Worm (Caenorhabditis elegans) whole organism, early embryonic: ENCODE data around the gene srx-112.
"Not testable (repeated sequence)": the region's sequence is repeated elsewhere in the genome, so short reads cannot be mapped to it uniquely, and the experiment has no call there.

Experiments
- B0310.2 ChIP-seq: sonication (generic microtip); optimal IDR thresholded peaks from 2 replicates; lab custom pipeline; 2016; ENCODE audit warnings: mild to moderate bottlenecking, missing genetic modification characterization, missing compliant biosample characterization
- F13C5.2 ChIP-seq: sonication (generic microtip); optimal IDR thresholded peaks from 2 replicates; lab custom pipeline; 2017; ENCODE audit warnings: mild to moderate bottlenecking, missing genetic modification characterization, inconsistent platforms, missing compliant biosample characterization
- aly-1 ChIP-seq: sonication (generic microtip); optimal IDR thresholded peaks from 2 replicates; lab custom pipeline; 2016; ENCODE audit warnings: missing genetic modification characterization, missing compliant biosample characterization
- ama-1 ChIP-seq: fragments of 150-350 bp; optimal IDR thresholded peaks from 2 replicates; lab custom pipeline; 2014
- ceh-13 ChIP-seq: fragments of 200-800 bp; sonication (Bioruptor generic); optimal IDR thresholded peaks from 2 replicates; lab custom pipeline; 2018; ENCODE audit warnings: mild to moderate bottlenecking, missing genetic modification characterization, missing compliant biosample characterization
- ceh-36 ChIP-seq: sonication (generic microtip); optimal IDR thresholded peaks from 2 replicates; lab custom pipeline; 2016; ENCODE audit warnings: missing genetic modification characterization, inconsistent platforms, missing compliant biosample characterization
- ets-7 ChIP-seq: sonication (generic microtip); optimal IDR thresholded peaks from 2 replicates; lab custom pipeline; 2016; ENCODE audit warnings: missing genotype, missing genetic modification characterization, missing compliant biosample characterization
- flt-1 ChIP-seq: fragments of 200-800 bp; sonication (Bioruptor generic); IDR thresholded peaks from 2 replicates; pipeline ENCODE4 v1.3.6; 2022; ENCODE audit warnings: missing genetic modification characterization, missing compliant biosample characterization
- hmbx-1 ChIP-seq: sonication (generic microtip); optimal IDR thresholded peaks from 2 replicates; lab custom pipeline; 2016; ENCODE audit warnings: mild to moderate bottlenecking, missing genetic modification characterization, missing compliant biosample characterization
- hmg-4 ChIP-seq: fragments of 200-800 bp; sonication (Bioruptor generic); optimal IDR thresholded peaks from 2 replicates; lab custom pipeline; 2018; ENCODE audit warnings: mild to moderate bottlenecking, missing genetic modification characterization, missing compliant biosample characterization
- hnd-1 ChIP-seq: sonication (generic microtip); optimal IDR thresholded peaks from 2 replicates; lab custom pipeline; 2016; ENCODE audit warnings: missing genetic modification characterization, missing compliant biosample characterization
- pes-1 ChIP-seq: fragments of 200-800 bp; sonication (Bioruptor generic); IDR thresholded peaks from 2 replicates; pipeline ENCODE4 v1.3.6; 2022; ENCODE audit warnings: missing genetic modification reagents, missing genetic modification characterization, missing compliant biosample characterization
- scrt-1 ChIP-seq: fragments of 200-800 bp; sonication (Bioruptor generic); IDR thresholded peaks from 2 replicates; pipeline ENCODE4 v1.3.6; 2022; ENCODE audit warnings: missing genetic modification characterization, missing compliant biosample characterization
- sea-1 ChIP-seq: fragments of 200-800 bp; sonication (Bioruptor generic); conservative IDR thresholded peaks from 2 replicates; pipeline ENCODE4 v1.3.6; 2022; ENCODE audit warnings: missing genetic modification characterization, missing compliant biosample characterization
- tbx-11 ChIP-seq: fragments of 200-800 bp; sonication (Bioruptor generic); IDR thresholded peaks from 2 replicates; pipeline ENCODE4 v1.3.6; 2022; ENCODE audit warnings: missing genetic modification characterization, missing compliant biosample characterization
- tbx-37 ChIP-seq: fragments of 200-800 bp; sonication (Bioruptor generic); conservative IDR thresholded peaks from 2 replicates; pipeline ENCODE4 v1.3.6; 2022; ENCODE audit warnings: missing genetic modification reagents, missing genetic modification characterization, missing compliant biosample characterization
- tra-4 ChIP-seq: sonication (generic microtip); optimal IDR thresholded peaks from 2 replicates; lab custom pipeline; 2017; ENCODE audit warnings: missing genetic modification characterization, missing compliant biosample characterization

The srx-112 gene

DNA sequence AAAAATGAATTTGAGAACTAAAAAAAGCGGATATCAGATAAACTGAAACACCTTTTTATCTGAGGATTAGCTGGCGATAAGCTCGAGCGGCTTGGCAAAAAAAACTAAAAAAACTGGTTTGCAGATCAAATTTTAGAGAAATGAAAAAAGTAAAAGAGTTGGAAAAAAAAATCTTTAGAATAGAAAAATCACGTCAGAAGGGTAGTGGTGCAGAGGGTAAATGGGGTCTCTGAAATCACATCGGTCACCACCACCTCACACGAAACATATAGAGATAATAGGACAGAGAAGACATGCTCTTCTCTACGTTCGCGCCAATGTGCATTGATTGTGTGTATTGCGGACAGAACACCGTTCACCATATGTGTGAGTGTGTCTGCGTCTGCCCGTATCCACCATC lies 16.9 kb upstream of the srx-112 start:
- TF ChIP-seq scrt-1 (GFP tag; lab: Robert Waterston, UW): no peak
- no peak for TF ChIP-seq flt-1 (GFP tag; lab: Robert Waterston, UW)
- no peak for TF ChIP-seq sea-1
- no peak for TF ChIP-seq ets-7 (tag; lab: Kevin White, UChicago)
- TF ChIP-seq hmg-4 (GFP tag; lab: Kevin White, UChicago): no peak
- no peak for TF ChIP-seq B0310.2 (tag; lab: Kevin White, UChicago)
- TF ChIP-seq pes-1 (GFP tag; lab: Robert Waterston, UW): no peak
- TF ChIP-seq hnd-1: no peak

ce11 chrII:3779463-3779862 lies 15.1 kb upstream of the srx-112 start, which contains the start of gene T24E12.11:
Gene T24E12.11, minus strand, starts transcription at chrII:3779563.
- no peak for TF ChIP-seq scrt-1 (GFP tag; lab: Robert Waterston, UW)
- TF ChIP-seq B0310.2 (tag; lab: Kevin White, UChicago): no peak
- TF ChIP-seq pes-1 (GFP tag; lab: Robert Waterston, UW): no peak
- TF ChIP-seq sea-1: no peak

DNA sequence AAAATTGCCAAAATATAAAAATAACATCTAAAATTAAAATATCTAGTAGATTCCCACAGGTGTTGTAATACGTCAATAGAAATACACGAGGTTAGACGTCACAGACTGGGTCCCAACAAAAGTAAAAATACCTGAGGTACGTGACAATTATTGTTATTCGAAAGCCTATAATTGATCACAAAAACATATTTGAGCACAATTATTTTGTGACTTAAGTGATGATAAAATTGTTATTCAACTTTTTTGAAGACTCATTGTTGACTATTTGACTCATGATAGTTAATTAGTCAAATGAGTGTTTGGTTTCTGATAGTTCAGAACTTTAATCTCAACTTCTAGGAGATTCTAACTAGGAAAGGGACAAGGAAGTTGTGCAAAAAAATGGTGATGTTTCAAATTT lies 13.4 kb upstream of the srx-112 start:
- no peak for TF ChIP-seq scrt-1 (GFP tag; lab: Robert Waterston, UW)
- no peak for TF ChIP-seq ets-7 (tag; lab: Kevin White, UChicago)
- no peak for TF ChIP-seq B0310.2 (tag; lab: Kevin White, UChicago)
- no peak for TF ChIP-seq tbx-37 (GFP tag; lab: Robert Waterston, UW)
- TF ChIP-seq tbx-11 (GFP tag; lab: Robert Waterston, UW): no peak

DNA sequence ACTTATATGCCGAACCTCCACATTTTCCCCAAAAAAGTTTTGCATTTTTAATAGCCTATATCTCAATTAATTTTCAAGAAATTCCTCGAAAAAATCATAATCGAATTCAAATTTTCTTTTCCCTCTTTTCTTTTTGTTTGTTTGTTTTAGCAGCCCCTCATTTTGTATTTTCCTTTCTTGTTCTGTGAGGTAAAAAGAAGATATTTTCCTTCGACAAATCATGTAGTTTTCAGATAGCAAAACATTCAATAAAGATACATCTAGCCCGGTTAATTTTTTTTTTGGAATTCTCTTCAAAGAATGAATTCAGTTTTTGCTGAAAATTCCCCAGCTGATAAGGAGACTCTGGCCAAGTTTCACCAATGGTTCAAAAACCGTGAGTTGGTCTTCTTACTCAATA lies 11.3 kb upstream of the srx-112 start, which contains the start of gene T24E12.3:
T24E12.3 (plus strand) TSS at position 301 of the 400 bp plus-strand sequence.
- TF ChIP-seq tbx-11 (GFP tag; lab: Robert Waterston, UW): no peak
- no peak for TF ChIP-seq aly-1 (tag; lab: Kevin White, UChicago)
- no peak for TF ChIP-seq ceh-36 (tag; lab: Kevin White, UChicago)
- TF ChIP-seq sea-1: no peak
- TF ChIP-seq ceh-13 (GFP tag; lab: Kevin White, UChicago): no peak
- TF ChIP-seq ets-7 (tag; lab: Kevin White, UChicago): no peak
- TF ChIP-seq hnd-1: no peak
- no peak for TF ChIP-seq scrt-1 (GFP tag; lab: Robert Waterston, UW)
- no peak for TF ChIP-seq B0310.2 (tag; lab: Kevin White, UChicago)
- no peak for TF ChIP-seq pes-1 (GFP tag; lab: Robert Waterston, UW)
- no peak for TF ChIP-seq F13C5.2 (tag; lab: Kevin White, UChicago)
- TF ChIP-seq hmbx-1 (tag; lab: Kevin White, UChicago): no peak
- TF ChIP-seq hmg-4 (GFP tag; lab: Kevin White, UChicago): no peak
- no peak for TF ChIP-seq tra-4 (tag; lab: Kevin White, UChicago)
- TF ChIP-seq tbx-37 (GFP tag; lab: Robert Waterston, UW): no peak
- TF ChIP-seq ama-1 (lab: Kevin White, UChicago): no peak

DNA sequence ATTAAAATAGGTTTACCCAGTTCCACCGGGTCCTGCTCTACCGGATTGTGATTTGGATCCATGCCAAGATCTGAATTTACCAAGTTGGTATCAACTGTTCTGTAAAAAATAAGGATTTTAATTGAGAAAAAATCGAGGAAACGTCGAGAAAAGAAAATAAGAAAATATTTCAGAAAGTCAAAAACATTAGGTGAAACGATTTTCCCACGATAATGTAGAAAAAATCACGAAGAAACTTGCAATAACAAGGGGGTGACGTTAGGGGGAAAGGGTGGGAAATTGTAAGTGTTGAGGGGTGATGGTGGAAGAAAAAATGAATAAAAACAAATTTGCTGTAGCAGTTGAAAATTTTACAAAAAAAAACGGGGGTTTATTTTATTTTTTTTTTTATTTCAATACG lies 8.7 kb upstream of the srx-112 start, which contains the start of gene T24E12.10:
T24E12.10 (minus strand) TSS at position 101 of the 400 bp plus-strand sequence.
- TF ChIP-seq aly-1 (tag; lab: Kevin White, UChicago): no peak

ce11 chrII:3771640-3772039 lies 7.3 kb upstream of the srx-112 start:
- TF ChIP-seq hnd-1 (no peak), F13C5.2 (tag; lab: Kevin White, UChicago) (no peak), tbx-11 (GFP tag; lab: Robert Waterston, UW) (no peak), sea-1 (no peak), B0310.2 (tag; lab: Kevin White, UChicago) (no peak), ceh-13 (GFP tag; lab: Kevin White, UChicago) (no peak), pes-1 (GFP tag; lab: Robert Waterston, UW) (no peak), tbx-37 (GFP tag; lab: Robert Waterston, UW) (no peak), flt-1 (GFP tag; lab: Robert Waterston, UW) (no peak), ceh-36 (tag; lab: Kevin White, UChicago) (no peak), ets-7 (tag; lab: Kevin White, UChicago) (no peak), hmbx-1 (tag; lab: Kevin White, UChicago) (no peak), tra-4 (tag; lab: Kevin White, UChicago) (no peak), scrt-1 (GFP tag; lab: Robert Waterston, UW) (no peak), ama-1 (lab: Kevin White, UChicago) (no peak)

DNA sequence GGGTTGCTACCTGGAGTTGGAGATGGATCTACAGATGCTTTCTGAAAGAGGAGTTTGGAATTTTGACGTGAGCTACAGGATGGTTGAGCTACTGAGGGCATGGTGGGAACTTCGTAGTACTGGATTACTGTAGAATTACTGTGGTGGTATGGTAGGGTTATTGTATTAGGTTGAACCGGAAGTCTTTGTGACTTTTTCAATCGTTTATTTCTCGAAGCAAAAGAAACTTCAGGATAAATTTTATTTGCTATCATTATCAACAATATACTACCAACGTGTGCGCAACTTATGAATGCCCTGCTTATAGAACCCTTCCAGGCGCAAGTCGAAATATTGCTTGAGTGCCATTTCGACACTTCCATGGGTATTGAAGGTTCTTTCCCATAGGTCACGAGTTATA lies 2.8 kb downstream of the srx-112 start, which contains the start of gene T24E12.6:
T24E12.6 (minus strand) TSS at position 101 of the 400 bp plus-strand sequence.
- not testable (repeated sequence) for TF ChIP-seq scrt-1 (GFP tag; lab: Robert Waterston, UW); aly-1 (tag; lab: Kevin White, UChicago); ama-1 (lab: Kevin White, UChicago)

ce11 chrII:3759010-3759409 lies 5.4 kb downstream of the srx-112 start, which contains the start of gene T24E12.12:
Gene T24E12.12, plus strand, starts transcription at chrII:3759290.
- TF ChIP-seq aly-1 (tag; lab: Kevin White, UChicago) (no peak), hmbx-1 (tag; lab: Kevin White, UChicago) (no peak), sea-1 (no peak)

- TF ChIP-seq ama-1 (lab: Kevin White, UChicago) (no peak), sea-1 (no peak), aly-1 (tag; lab: Kevin White, UChicago) (no peak), hmg-4 (GFP tag; lab: Kevin White, UChicago) (no peak), ceh-36 (tag; lab: Kevin White, UChicago) (no peak), hmbx-1 (tag; lab: Kevin White, UChicago) (no peak), hnd-1 (no peak), B0310.2 (tag; lab: Kevin White, UChicago) (no peak), tra-4 (tag; lab: Kevin White, UChicago) (no peak), ets-7 (tag; lab: Kevin White, UChicago) (no peak), scrt-1 (GFP tag; lab: Robert Waterston, UW) (no peak), ceh-13 (GFP tag; lab: Kevin White, UChicago) (no peak), F13C5.2 (tag; lab: Kevin White, UChicago) (no peak), flt-1 (GFP tag; lab: Robert Waterston, UW) (no peak), tbx-37 (GFP tag; lab: Robert Waterston, UW) (no peak), pes-1 (GFP tag; lab: Robert Waterston, UW) (no peak)
Observed at ce11 chrII:3757499-3757898, 6.9 kb downstream of the srx-112 start, which contains the start of gene srx-111. Gene srx-111, plus strand, starts transcription at chrII:3757799.
